Worm (Caenorhabditis elegans): ENCODE results near the gene T06A1.5.

ce11 chrV:1928473-1928872 is 1.4 kb downstream of the T06A1.5 start:
- TF ChIP-seq cog-1 (tag; optimal IDR thresholded peaks at IDR 0.05) (no peak), flt-1 (GFP tag; IDR thresholded peaks at IDR 0.05) (no peak)

Measured in whole organism, midembryonic.